Worm (Caenorhabditis elegans): Measurements from ENCODE around the gene ZK54.3.

ZK54.3 gene

ce11 chrX:17423894-17424594, 42.8 kb downstream of the ZK54.3 start:
- no peak for TF ChIP-seq unc-62 (GFP tag; optimal IDR thresholded peaks at IDR 0.05)

- no peak for TF ChIP-seq unc-62 (GFP tag; optimal IDR thresholded peaks at IDR 0.05)
These were observed 44.2 kb downstream of the ZK54.3 start for ce11 chrX:17422593-17422992.

ce11 chrX:17421532-17422078, 45.2 kb downstream of the ZK54.3 start, which contains the start of gene osm-11:
TSS of gene osm-11 (minus strand) at chrX:17421582.
- TF ChIP-seq unc-62 (GFP tag; optimal IDR thresholded peaks at IDR 0.05) = no peak

ce11 chrX:17420585-17421459, 46.0 kb downstream of the ZK54.3 start:
- TF ChIP-seq unc-62 (GFP tag; optimal IDR thresholded peaks at IDR 0.05) = no peak

ce11 chrX:17419813-17420584, 46.8 kb downstream of the ZK54.3 start:
- no peak for TF ChIP-seq unc-62 (GFP tag; optimal IDR thresholded peaks at IDR 0.05)

- no peak for TF ChIP-seq unc-62 (GFP tag; optimal IDR thresholded peaks at IDR 0.05)
These were observed 49.2 kb downstream of the ZK54.3 start for ce11 chrX:17417505-17418004.
